Worm (Caenorhabditis elegans) whole organism, L1 larva: ENCODE data around the gene F46G11.6.

ENCODE experiments used
- C04F5.9 ChIP-seq: sonication (generic microtip); optimal IDR thresholded peaks from 2 replicates; lab custom pipeline; 2016; ENCODE audit warnings: missing genetic modification characterization, missing compliant biosample characterization
- C16A3.4 ChIP-seq: fragments of 150-350 bp; optimal IDR thresholded peaks from 2 replicates; lab custom pipeline; 2014; ENCODE audit warnings: missing biosample characterization, missing genetic modification characterization
- Y116A8C.19 ChIP-seq: sonication (generic microtip); optimal IDR thresholded peaks from 2 replicates; lab custom pipeline; 2016; ENCODE audit warnings: missing compliant biosample characterization, missing genetic modification characterization, borderline replicate concordance
- aha-1 ChIP-seq: fragments of 150-350 bp; optimal IDR thresholded peaks from 2 replicates; lab custom pipeline; 2014; ENCODE audit warnings: missing biosample characterization, missing genetic modification characterization
- ama-1 ChIP-seq: fragments of 150-350 bp; optimal IDR thresholded peaks from 2 replicates; lab custom pipeline; 2014
- blmp-1 ChIP-seq: fragments of 150-350 bp; optimal IDR thresholded peaks from 2 replicates; lab custom pipeline; 2014; ENCODE audit warnings: missing biosample characterization, missing genetic modification characterization
- ceh-8 ChIP-seq: fragments of 200-800 bp; sonication (Bioruptor generic); optimal IDR thresholded peaks from 2 replicates; lab custom pipeline; 2018; ENCODE audit warnings: mild to moderate bottlenecking, missing genetic modification characterization, moderate library complexity, missing compliant biosample characterization
- ceh-82 ChIP-seq, 3 experiments: fragments of 150-350 bp in 1 of 3; sonication (generic microtip) in 2 of 3; optimal IDR thresholded peaks; 2 replicates each; lab custom pipeline; 2014 to 2017; ENCODE audit warnings: missing biosample characterization in 3 of 3, missing genetic modification characterization in 3 of 3
- ceh-90 ChIP-seq: sonication (generic microtip); optimal IDR thresholded peaks from 2 replicates; lab custom pipeline; 2016; ENCODE audit warnings: missing genetic modification characterization, missing compliant biosample characterization
- dpl-1 ChIP-seq, 3 experiments: fragments of 150-350 bp in 2 of 3; sonication (generic microtip) in 1 of 3; optimal IDR thresholded peaks; 2 replicates each; lab custom pipeline; 2014 to 2017; ENCODE audit warnings: missing biosample characterization in 3 of 3, missing genetic modification characterization in 3 of 3, missing genetic modification reagents in 3 of 3
- dsc-1 ChIP-seq: sonication (generic microtip); optimal IDR thresholded peaks from 2 replicates; lab custom pipeline; 2016; ENCODE audit warnings: mild to moderate bottlenecking, missing genetic modification characterization, missing compliant biosample characterization
- efl-1 ChIP-seq, 4 experiments: fragments of 150-350 bp; optimal IDR thresholded peaks in 3 of 4; peaks in 1 of 4; 1 replicate in 1 of 4; 2 replicates in 3 of 4; lab custom pipeline; 2014; ENCODE audit warnings: missing biosample characterization in 2 of 4, missing genetic modification characterization in 2 of 4, missing genetic modification reagents in 2 of 4
- efl-3 ChIP-seq: fragments of 200-800 bp; sonication (Bioruptor generic); optimal IDR thresholded peaks from 2 replicates; lab custom pipeline; 2018; ENCODE audit warnings: mild to moderate bottlenecking, missing genetic modification characterization, missing compliant biosample characterization
- egl-13 ChIP-seq: sonication (generic microtip); optimal IDR thresholded peaks from 2 replicates; lab custom pipeline; 2016; ENCODE audit warnings: missing genotype, missing genetic modification reagents, missing genetic modification characterization, missing compliant biosample characterization
- egl-27 ChIP-seq, 2 experiments: fragments of 150-350 bp in 1 of 2; sonication (generic microtip); optimal IDR thresholded peaks; 3 replicates each; lab custom pipeline; 2017 to 2018; ENCODE audit warnings: missing biosample characterization in 2 of 2, missing genetic modification characterization in 2 of 2, missing genetic modification reagents in 2 of 2
- elt-2 ChIP-seq: sonication (generic microtip); optimal IDR thresholded peaks from 2 replicates; lab custom pipeline; 2016; ENCODE audit warnings: missing genetic modification characterization, mild to moderate bottlenecking, inconsistent platforms, missing compliant biosample characterization, missing genetic modification reagents
- elt-3 ChIP-seq, 6 experiments: fragments of 150-350 bp in 1 of 6; sonication (generic microtip); optimal IDR thresholded peaks; 2 replicates each; lab custom pipeline; 2017 to 2018; ENCODE audit warnings: missing biosample characterization in 6 of 6, missing genetic modification characterization in 6 of 6, inconsistent platforms in 1 of 6
- ets-5 ChIP-seq: fragments of 200-800 bp; sonication (Bioruptor generic); IDR thresholded peaks from 2 replicates; pipeline ENCODE4 v1.3.6; 2022; ENCODE audit warnings: missing genetic modification characterization, missing compliant biosample characterization
- fkh-8 ChIP-seq: sonication (generic microtip); optimal IDR thresholded peaks from 2 replicates; lab custom pipeline; 2016; ENCODE audit warnings: mild to moderate bottlenecking, missing genetic modification characterization, missing compliant biosample characterization
- fos-1 ChIP-seq: fragments of 150-350 bp; optimal IDR thresholded peaks from 2 replicates; lab custom pipeline; 2014; ENCODE audit warnings: missing biosample characterization, missing genetic modification characterization
- grh-1 ChIP-seq: fragments of 200-800 bp; sonication (Bioruptor generic); IDR thresholded peaks from 2 replicates; pipeline ENCODE4 v1.3.6; 2022; ENCODE audit warnings: missing genetic modification reagents, missing genetic modification characterization, missing compliant biosample characterization
- hlh-17 ChIP-seq: fragments of 200-800 bp; sonication (Bioruptor generic); optimal IDR thresholded peaks from 2 replicates; lab custom pipeline; 2018; ENCODE audit warnings: missing genetic modification characterization, mild to moderate bottlenecking, missing compliant biosample characterization, moderate library complexity, borderline replicate concordance
- hlh-4 ChIP-seq: sonication (generic microtip); optimal IDR thresholded peaks from 2 replicates; lab custom pipeline; 2016; ENCODE audit warnings: mild to moderate bottlenecking, missing genetic modification characterization, missing compliant biosample characterization
- irx-1 ChIP-seq: sonication (generic microtip); optimal IDR thresholded peaks from 2 replicates; lab custom pipeline; 2016; ENCODE audit warnings: missing genetic modification characterization, missing compliant biosample characterization
- isw-1 ChIP-seq: fragments of 200-800 bp; sonication (Bioruptor generic); IDR thresholded peaks from 2 replicates; pipeline ENCODE4 v1.3.6; 2022; ENCODE audit warnings: missing genetic modification characterization, missing compliant biosample characterization
- lin-13 ChIP-seq: fragments of 150-350 bp; optimal IDR thresholded peaks from 2 replicates; lab custom pipeline; 2014; ENCODE audit warnings: missing biosample characterization, missing genetic modification reagents, missing genetic modification characterization
- lin-14 ChIP-seq: fragments of 200-800 bp; sonication (Bioruptor generic); optimal IDR thresholded peaks from 2 replicates; lab custom pipeline; 2018; ENCODE audit warnings: mild to moderate bottlenecking, missing genetic modification characterization, moderate library complexity, missing compliant biosample characterization
- lin-15B ChIP-seq: fragments of 150-350 bp; sonication (generic microtip); optimal IDR thresholded peaks from 3 replicates; lab custom pipeline; 2014; ENCODE audit warnings: missing biosample characterization, missing genetic modification characterization
- lin-35 ChIP-seq, 2 experiments: fragments of 150-350 bp; optimal IDR thresholded peaks; 2 replicates each; lab custom pipeline; 2014; ENCODE audit warnings: missing biosample characterization in 2 of 2, missing genetic modification characterization in 2 of 2, missing genetic modification reagents in 2 of 2
- lin-39 ChIP-seq: fragments of 150-350 bp; optimal IDR thresholded peaks from 2 replicates; lab custom pipeline; 2014; ENCODE audit warnings: missing biosample characterization, missing genetic modification reagents, missing genetic modification characterization
- mab-9 ChIP-seq: fragments of 200-800 bp; sonication (Bioruptor generic); IDR thresholded peaks from 2 replicates; pipeline ENCODE4 v1.3.6; 2022; ENCODE audit warnings: missing genetic modification reagents, missing genetic modification characterization, missing compliant biosample characterization
- mdl-1 ChIP-seq, 2 experiments: fragments of 150-350 bp; optimal IDR thresholded peaks; 2 replicates each; lab custom pipeline; 2014 to 2017; ENCODE audit warnings: missing biosample characterization in 2 of 2, missing genetic modification characterization in 2 of 2, inconsistent platforms in 1 of 2
- mep-1 ChIP-seq: fragments of 150-350 bp; optimal IDR thresholded peaks from 2 replicates; lab custom pipeline; 2014; ENCODE audit warnings: missing biosample characterization, missing genetic modification characterization
- nhr-11 ChIP-seq: fragments of 150-350 bp; optimal IDR thresholded peaks from 2 replicates; lab custom pipeline; 2014; ENCODE audit warnings: missing biosample characterization, missing genetic modification characterization
- nhr-12 ChIP-seq: sonication (generic microtip); optimal IDR thresholded peaks from 2 replicates; lab custom pipeline; 2017; ENCODE audit warnings: missing biosample characterization, missing genetic modification characterization
- nhr-47 ChIP-seq: sonication (generic microtip); optimal IDR thresholded peaks from 2 replicates; lab custom pipeline; 2016; ENCODE audit warnings: mild to moderate bottlenecking, missing genetic modification characterization, moderate library complexity, missing compliant biosample characterization
- nhr-71 ChIP-seq: sonication (generic microtip); optimal IDR thresholded peaks from 2 replicates; lab custom pipeline; 2016; ENCODE audit warnings: mild to moderate bottlenecking, missing genetic modification characterization, moderate library complexity, missing compliant biosample characterization
- nhr-77 ChIP-seq: fragments of 150-350 bp; optimal IDR thresholded peaks from 2 replicates; lab custom pipeline; 2014; ENCODE audit warnings: missing biosample characterization, missing genetic modification characterization
- nhr-84 ChIP-seq: sonication (generic microtip); optimal IDR thresholded peaks from 2 replicates; lab custom pipeline; 2017; ENCODE audit warnings: missing biosample characterization, missing genetic modification characterization
- pag-3 ChIP-seq: sonication (generic microtip); optimal IDR thresholded peaks from 2 replicates; lab custom pipeline; 2017; ENCODE audit warnings: missing genetic modification characterization, mild to moderate bottlenecking, missing compliant biosample characterization, antibody characterized with exemption, borderline replicate concordance; ENCODE audit not compliant: insufficient read depth
- pax-3 ChIP-seq: fragments of 200-800 bp; sonication (Bioruptor generic); optimal IDR thresholded peaks from 2 replicates; lab custom pipeline; 2018; ENCODE audit warnings: mild to moderate bottlenecking, missing genetic modification characterization, moderate library complexity, missing compliant biosample characterization
- skn-1 ChIP-seq: fragments of 150-350 bp; optimal IDR thresholded peaks from 2 replicates; lab custom pipeline; 2014; ENCODE audit warnings: missing biosample characterization, missing genetic modification characterization
- sox-4 ChIP-seq: sonication (generic microtip); optimal IDR thresholded peaks from 2 replicates; lab custom pipeline; 2016; ENCODE audit warnings: missing genetic modification characterization, missing compliant biosample characterization
- sptf-1 ChIP-seq: fragments of 150-350 bp; optimal IDR thresholded peaks from 2 replicates; lab custom pipeline; 2014; ENCODE audit warnings: missing biosample characterization, missing genetic modification characterization
- sup-37 ChIP-seq: fragments of 200-800 bp; sonication (Bioruptor generic); optimal IDR thresholded peaks from 2 replicates; lab custom pipeline; 2018; ENCODE audit warnings: mild to moderate bottlenecking, missing genetic modification characterization, missing compliant biosample characterization
- swsn-7 ChIP-seq: sonication (generic microtip); optimal IDR thresholded peaks from 2 replicates; lab custom pipeline; 2016; ENCODE audit warnings: missing genetic modification characterization, missing compliant biosample characterization
- tbx-2 ChIP-seq: sonication (generic microtip); optimal IDR thresholded peaks from 2 replicates; lab custom pipeline; 2016; ENCODE audit warnings: missing genetic modification characterization, missing compliant biosample characterization
- tlp-1 ChIP-seq: fragments of 150-350 bp; optimal IDR thresholded peaks from 2 replicates; lab custom pipeline; 2014; ENCODE audit warnings: missing biosample characterization, missing genetic modification characterization
- unc-30 ChIP-seq: sonication (generic microtip); optimal IDR thresholded peaks from 2 replicates; lab custom pipeline; 2017; ENCODE audit warnings: missing biosample characterization, missing genetic modification characterization
- unc-86 ChIP-seq: sonication (generic microtip); optimal IDR thresholded peaks from 2 replicates; lab custom pipeline; 2016; ENCODE audit warnings: missing genetic modification characterization, missing compliant biosample characterization
- ztf-11 ChIP-seq, 2 experiments: sonication (generic microtip); optimal IDR thresholded peaks; 2 replicates each; lab custom pipeline; 2016 to 2017; ENCODE audit warnings: missing genetic modification characterization in 2 of 2, missing biosample characterization in 1 of 2, missing compliant biosample characterization in 1 of 2
- ztf-4 ChIP-seq: fragments of 150-350 bp; optimal IDR thresholded peaks from 2 replicates; lab custom pipeline; 2014; ENCODE audit warnings: missing biosample characterization, missing genetic modification characterization

F46G11.6 gene

DNA sequence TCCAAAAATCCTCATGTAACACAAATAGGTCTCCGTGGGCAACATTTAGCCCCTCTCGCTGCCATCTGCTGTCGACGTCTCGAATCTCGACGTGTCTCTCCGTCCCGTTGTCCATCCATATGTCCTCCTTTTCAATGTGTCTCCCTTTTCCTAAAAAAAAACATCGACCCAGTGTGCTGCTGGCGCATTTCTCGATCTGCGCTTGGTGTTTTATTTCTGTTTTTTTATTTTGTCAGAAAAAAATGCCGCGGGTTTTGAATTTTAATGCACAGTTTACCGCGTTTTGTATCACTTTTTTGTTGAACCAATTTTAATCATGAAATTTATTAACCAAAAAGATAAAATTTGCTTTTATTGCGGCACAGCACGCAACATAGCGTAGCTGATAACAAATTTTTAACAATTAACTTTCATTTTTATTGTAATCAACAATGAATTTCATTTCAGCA lies 10.5 kb upstream of the F46G11.6 start:
- TF ChIP-seq ets-5 (GFP tag; lab: Robert Waterston, UW) (no peak), lin-39 (peak; percentile 48), lin-35 (GFP tag; optimal IDR thresholded peaks at IDR 0.05; lab: Kevin White, UChicago) (peak; percentile 38 to 73), lin-15B (tag; lab: Kevin White, UChicago) (no peak), tbx-2 (tag; lab: Kevin White, UChicago) (peak; percentile 63), mep-1 (tag; lab: Kevin White, UChicago) (peak; percentile 74), pag-3 (no peak), dsc-1 (peak; percentile 75), mdl-1 (tag; optimal IDR thresholded peaks at IDR 0.05; lab: Kevin White, UChicago) (peak in 1 of 2 experiments; percentile 53), ztf-4 (tag; lab: Kevin White, UChicago) (peak; percentile 4), unc-30 (tag; lab: Kevin White, UChicago) (no peak), mab-9 (no peak), fkh-8 (tag; lab: Kevin White, UChicago) (peak; percentile 85), hlh-17 (no peak), C04F5.9 (tag; lab: Kevin White, UChicago) (no peak), nhr-71 (tag; lab: Kevin White, UChicago) (peak; percentile 78), sptf-1 (tag; lab: Kevin White, UChicago) (no peak), blmp-1 (tag; lab: Kevin White, UChicago) (peak; percentile 81), nhr-12 (tag; lab: Kevin White, UChicago) (no peak), skn-1 (tag; lab: Kevin White, UChicago) (peak; percentile 62), fos-1 (tag; lab: Kevin White, UChicago) (peak; percentile 39), egl-13 (tag; lab: Kevin White, UChicago) (peak; percentile 15), lin-14 (GFP tag; lab: Kevin White, UChicago) (peak; percentile 92), lin-13 (peak; percentile 62), elt-2 (tag; lab: Kevin White, UChicago) (peak; percentile 30), sox-4 (tag; lab: Kevin White, UChicago) (no peak), isw-1 (0 out of 2 replicates have a peak, but pooled peaks have one; percentile 23), efl-3 (GFP tag; lab: Kevin White, UChicago) (no peak), ztf-11 (tag; optimal IDR thresholded peaks at IDR 0.05; lab: Kevin White, UChicago) (peak in 1 of 2 experiments; percentile 9), swsn-7 (tag; lab: Kevin White, UChicago) (peak; percentile 59), ama-1 (lab: Kevin White, UChicago) (no peak), ceh-8 (GFP tag; lab: Kevin White, UChicago) (peak; percentile 39), Y116A8C.19 (no peak), egl-27 (tag; optimal IDR thresholded peaks at IDR 0.05; lab: Kevin White, UChicago) (no peak), elt-3 (tag; optimal IDR thresholded peaks at IDR 0.05; lab: Kevin White, UChicago) (peak in 1 of 6 experiments; percentile 25), nhr-84 (tag; lab: Kevin White, UChicago) (no peak), pax-3 (tag; lab: Kevin White, UChicago) (no peak), sup-37 (no peak), dpl-1 (GFP tag; optimal IDR thresholded peaks at IDR 0.05; lab: Kevin White, UChicago) (peak; percentile 32 to 70 (median 58)), efl-1 (optimal IDR thresholded peaks at IDR 0.05; lab: Kevin White, UChicago) (peak; percentile 51 to 56), efl-1 (GFP tag; optimal IDR thresholded peaks at IDR 0.05 in 1 of 2; lab: Kevin White, UChicago) (peak; percentile 45 to 93), C16A3.4 (tag; lab: Kevin White, UChicago) (peak; percentile 60), tlp-1 (tag; lab: Kevin White, UChicago) (no peak), hlh-4 (no peak), nhr-47 (tag; lab: Kevin White, UChicago) (peak; percentile 72), irx-1 (peak; percentile 25), unc-86 (tag; lab: Kevin White, UChicago) (peak; percentile 49), nhr-11 (tag; lab: Kevin White, UChicago) (no peak), grh-1 (GFP tag; lab: Robert Waterston, UW) (no peak), nhr-77 (tag; lab: Kevin White, UChicago) (peak; percentile 43), aha-1 (tag; lab: Kevin White, UChicago) (no peak), ceh-90 (tag; lab: Kevin White, UChicago) (no peak), ceh-82 (tag; optimal IDR thresholded peaks at IDR 0.05; lab: Kevin White, UChicago) (peak in 2 of 3 experiments; percentile 8 to 86)
